Fruit fly (Drosophila melanogaster) whole organism, embryonic: ENCODE measurements around the gene Wdr59.
A peak's percentile ranks its signal among the peaks of the same experiment; 100 is the strongest.

Experiments
- Blimp-1 ChIP-seq: fragments of 200-800 bp; sonication (Bioruptor generic); optimal IDR thresholded peaks from 3 replicates; lab custom pipeline; 2018; ENCODE audit warnings: missing biosample characterization, missing genetic modification characterization, mild to moderate bottlenecking, moderate library complexity, missing genetic modification reagents
- CG10366 ChIP-seq: fragments of 200-800 bp; sonication (Bioruptor generic); IDR thresholded peaks from 2 replicates; pipeline ENCODE4 v1.3.6; 2022; ENCODE audit warnings: missing biosample characterization, missing genetic modification characterization
- CG10565 ChIP-seq: fragments of 200-800 bp; sonication (Bioruptor generic); optimal IDR thresholded peaks from 3 replicates; lab custom pipeline; 2016; ENCODE audit warnings: missing biosample characterization, mild to moderate bottlenecking, missing genetic modification characterization
- CG11504 ChIP-seq: fragments of 200-800 bp; sonication (Bioruptor generic); optimal IDR thresholded peaks from 3 replicates; lab custom pipeline; 2019; ENCODE audit warnings: missing biosample characterization, mild to moderate bottlenecking, missing genetic modification characterization, moderate library complexity
- CG11695 ChIP-seq: fragments of 200-800 bp; sonication (Bioruptor generic); IDR thresholded peaks from 3 replicates; pipeline ENCODE4 v1.3.6; 2022; ENCODE audit warnings: missing biosample characterization, missing genetic modification characterization
- CG13123 ChIP-seq: fragments of 200-800 bp; sonication (Bioruptor generic); optimal IDR thresholded peaks from 2 replicates; lab custom pipeline; 2016; ENCODE audit warnings: missing biosample characterization, missing genetic modification characterization
- CG2712 ChIP-seq: fragments of 200-800 bp; optimal IDR thresholded peaks from 3 replicates; lab custom pipeline; 2019; ENCODE audit warnings: missing biosample characterization, mild to moderate bottlenecking, missing genetic modification characterization, moderate library complexity
- CG32767 ChIP-seq: fragments of 200-800 bp; sonication (Bioruptor generic); IDR thresholded peaks from 2 replicates; pipeline ENCODE4 v1.3.6; 2022; ENCODE audit warnings: missing biosample characterization, missing genetic modification characterization
- CG3281 ChIP-seq: fragments of 200-800 bp; sonication (Bioruptor generic); optimal IDR thresholded peaks from 3 replicates; lab custom pipeline; 2017; ENCODE audit warnings: missing biosample characterization, mild to moderate bottlenecking, missing genetic modification characterization
- CG34422 ChIP-seq: fragments of 200-800 bp; sonication (Bioruptor generic); IDR thresholded peaks from 3 replicates; pipeline ENCODE4 v1.3.6; 2022; ENCODE audit warnings: missing biosample characterization, missing genetic modification characterization
- CG4617 ChIP-seq: fragments of 200-800 bp; sonication (Bioruptor generic); optimal IDR thresholded peaks from 3 replicates; lab custom pipeline; 2016; ENCODE audit warnings: missing biosample characterization, missing genetic modification characterization, borderline replicate concordance
- CG8290 ChIP-seq, 3 experiments: fragments of 200-800 bp; sonication (Bioruptor generic); optimal IDR thresholded peaks; 2 replicates each; lab custom pipeline; 2016 to 2019; ENCODE audit warnings: missing biosample characterization in 3 of 3, missing genetic modification characterization in 3 of 3, mild to moderate bottlenecking in 2 of 3, moderate library complexity in 1 of 3
- CG8359 ChIP-seq: fragments of 200-800 bp; sonication (Bioruptor generic); optimal IDR thresholded peaks from 2 replicates; lab custom pipeline; 2017; ENCODE audit warnings: missing biosample characterization, mild to moderate bottlenecking, missing genetic modification characterization, borderline replicate concordance
- CG8478 ChIP-seq: fragments of >200 bp; optimal IDR thresholded peaks from 2 replicates; lab custom pipeline; 2018
- CrebB ChIP-seq: fragments of 200-800 bp; sonication (Bioruptor generic); optimal IDR thresholded peaks from 3 replicates; lab custom pipeline; 2018; ENCODE audit warnings: missing biosample characterization, mild to moderate bottlenecking, missing genetic modification characterization
- Dbx ChIP-seq: fragments of 200-800 bp; sonication (Bioruptor generic); IDR thresholded peaks from 3 replicates; pipeline ENCODE4 v1.3.6; 2022; ENCODE audit warnings: missing biosample characterization, missing genetic modification characterization
- Dip3 ChIP-seq: fragments of 200-800 bp; sonication (Bioruptor generic); optimal IDR thresholded peaks from 3 replicates; lab custom pipeline; 2016; ENCODE audit warnings: missing biosample characterization, missing genetic modification characterization
- Doc3 ChIP-seq: fragments of 200-800 bp; sonication (Bioruptor generic); IDR thresholded peaks from 3 replicates; pipeline ENCODE4 v1.3.6; 2022; ENCODE audit warnings: missing biosample characterization, missing genetic modification characterization; ENCODE audit not compliant: partially characterized antibody
- E2f1 ChIP-seq: fragments of 200-800 bp; sonication (Bioruptor generic); IDR thresholded peaks from 2 replicates; pipeline ENCODE4 v1.3.6; 2022; ENCODE audit warnings: missing biosample characterization, missing genetic modification characterization
- H2.0 ChIP-seq: fragments of 200-800 bp; sonication (Bioruptor generic); IDR thresholded peaks from 2 replicates; pipeline ENCODE4 v1.3.6; 2022; ENCODE audit warnings: missing biosample characterization, missing genetic modification characterization
- HLH4C ChIP-seq: fragments of 200-800 bp; sonication (Bioruptor generic); IDR thresholded peaks from 3 replicates; pipeline ENCODE4 v1.3.6; 2022; ENCODE audit warnings: missing biosample characterization, missing genetic modification characterization; ENCODE audit not compliant: partially characterized antibody
- Hand ChIP-seq: fragments of 200-800 bp; sonication (Bioruptor generic); optimal IDR thresholded peaks from 2 replicates; lab custom pipeline; 2017; ENCODE audit warnings: mild to moderate bottlenecking, missing biosample characterization, missing genetic modification reagents, missing genetic modification characterization
- Hr3 ChIP-seq: fragments of 200-800 bp; sonication (Bioruptor generic); optimal IDR thresholded peaks from 3 replicates; lab custom pipeline; 2016; ENCODE audit warnings: missing biosample characterization, missing genetic modification characterization
- Oaz ChIP-seq: fragments of 200-800 bp; sonication (Bioruptor generic); IDR thresholded peaks from 2 replicates; pipeline ENCODE4 v1.3.6; 2022; ENCODE audit warnings: missing biosample characterization, missing genetic modification characterization
- Spps ChIP-seq: fragments of 200-800 bp; sonication (Bioruptor generic); optimal IDR thresholded peaks from 2 replicates; lab custom pipeline; 2018; ENCODE audit warnings: missing biosample characterization, mild to moderate bottlenecking, missing genetic modification characterization
- ac ChIP-seq: fragments of 200-800 bp; sonication (Bioruptor generic); optimal IDR thresholded peaks from 3 replicates; lab custom pipeline; 2017; ENCODE audit warnings: missing biosample characterization, mild to moderate bottlenecking, missing genetic modification characterization
- ara ChIP-seq: fragments of 200-800 bp; sonication (Bioruptor generic); IDR thresholded peaks from 2 replicates; pipeline ENCODE4 v1.3.6; 2022; ENCODE audit warnings: missing biosample characterization, missing genetic modification characterization
- cad ChIP-seq: fragments of >200 bp; optimal IDR thresholded peaks from 2 replicates; lab custom pipeline; 2017; ENCODE audit warnings: missing biosample characterization, missing genetic modification characterization
- croc ChIP-seq: fragments of 200-800 bp; sonication (Bioruptor generic); conservative IDR thresholded peaks from 3 replicates; pipeline ENCODE4 v1.3.6; 2022; ENCODE audit warnings: missing biosample characterization, missing genetic modification characterization
- da ChIP-seq: fragments of 200-800 bp; sonication (Bioruptor generic); optimal IDR thresholded peaks from 2 replicates; lab custom pipeline; 2016; ENCODE audit warnings: missing biosample characterization, missing genetic modification characterization
- dmrt11E ChIP-seq: fragments of 200-800 bp; sonication (Bioruptor generic); optimal IDR thresholded peaks from 3 replicates; lab custom pipeline; 2018; ENCODE audit warnings: missing biosample characterization, mild to moderate bottlenecking, missing genetic modification characterization, moderate library complexity
- esg ChIP-seq: fragments of 200-800 bp; sonication (Bioruptor generic); conservative IDR thresholded peaks from 2 replicates; pipeline ENCODE4 v1.3.6; 2022; ENCODE audit warnings: missing biosample characterization, missing genetic modification characterization
- fru ChIP-seq: fragments of >200 bp; optimal IDR thresholded peaks from 2 replicates; lab custom pipeline; 2017
- hbn ChIP-seq: fragments of 200-800 bp; sonication (Bioruptor generic); IDR thresholded peaks from 2 replicates; pipeline ENCODE4 v1.3.6; 2022; ENCODE audit warnings: missing biosample characterization, missing genetic modification characterization; ENCODE audit not compliant: partially characterized antibody
- hkb ChIP-seq, 2 experiments: fragments of 200-800 bp in 1 of 2; fragments of >200 bp in 1 of 2; sonication (Bioruptor generic) in 1 of 2; IDR thresholded peaks in 1 of 2; optimal IDR thresholded peaks in 1 of 2; 2 replicates each; pipeline versions ENCODE4 v1.3.6 to Lab custom; 2017 to 2022; ENCODE audit warnings: missing biosample characterization in 1 of 2, missing genetic modification characterization in 1 of 2
- knrl ChIP-seq: fragments of 200-800 bp; sonication (Bioruptor generic); IDR thresholded peaks from 3 replicates; pipeline ENCODE4 v1.3.6; 2022; ENCODE audit warnings: missing biosample characterization, missing genetic modification characterization; ENCODE audit not compliant: partially characterized antibody
- mam ChIP-seq: fragments of 200-800 bp; sonication (Bioruptor generic); optimal IDR thresholded peaks from 3 replicates; lab custom pipeline; 2016; ENCODE audit warnings: missing biosample characterization, missing genetic modification characterization
- nom ChIP-seq: fragments of 200-800 bp; sonication (Bioruptor generic); optimal IDR thresholded peaks from 2 replicates; lab custom pipeline; 2017; ENCODE audit warnings: missing biosample characterization, missing genetic modification characterization, mild to moderate bottlenecking, moderate library complexity, missing genetic modification reagents
- oc ChIP-seq: fragments of 200-800 bp; sonication (Bioruptor generic); optimal IDR thresholded peaks from 2 replicates; lab custom pipeline; 2018; ENCODE audit warnings: missing biosample characterization, mild to moderate bottlenecking, missing genetic modification characterization, moderate library complexity
- pan ChIP-seq, 4 experiments: fragments of >200 bp in 3 of 4; fragments of 200-800 bp in 1 of 4; sonication (Bioruptor generic) in 1 of 4; optimal IDR thresholded peaks in 3 of 4; IDR thresholded peaks in 1 of 4; 2 replicates each; pipeline versions ENCODE4 v1.3.6 to Lab custom; 2017 to 2022; ENCODE audit warnings: missing biosample characterization in 2 of 4, missing genetic modification characterization in 2 of 4, mixed read lengths in 1 of 4
- pb ChIP-seq: fragments of 200-800 bp; sonication (Bioruptor generic); optimal IDR thresholded peaks from 3 replicates; lab custom pipeline; 2016; ENCODE audit warnings: missing biosample characterization, missing genetic modification characterization
- rib ChIP-seq: fragments of 200-800 bp; sonication (Bioruptor generic); IDR thresholded peaks from 2 replicates; pipeline ENCODE4 v1.3.6; 2022; ENCODE audit warnings: missing biosample characterization, missing genetic modification characterization
- sob ChIP-seq: fragments of 200-800 bp; sonication (Bioruptor generic); IDR thresholded peaks from 2 replicates; pipeline ENCODE4 v1.3.6; 2022; ENCODE audit warnings: missing biosample characterization, missing genetic modification characterization
- ssp ChIP-seq: fragments of 200-800 bp; sonication (Bioruptor generic); IDR thresholded peaks from 2 replicates; pipeline ENCODE4 v1.3.6; 2022; ENCODE audit warnings: missing biosample characterization, missing genetic modification characterization
- stc ChIP-seq: fragments of 200-800 bp; sonication (Bioruptor generic); IDR thresholded peaks from 2 replicates; pipeline ENCODE4 v1.3.6; 2022; ENCODE audit warnings: missing biosample characterization, missing genetic modification characterization
- tx ChIP-seq: fragments of 200-800 bp; sonication (Bioruptor generic); optimal IDR thresholded peaks from 2 replicates; lab custom pipeline; 2016; ENCODE audit warnings: missing biosample characterization, missing genetic modification characterization
- unc-4 ChIP-seq: fragments of 200-800 bp; sonication (Bioruptor generic); IDR thresholded peaks from 2 replicates; pipeline ENCODE4 v1.3.6; 2022; ENCODE audit warnings: missing biosample characterization, missing genetic modification characterization; ENCODE audit not compliant: partially characterized antibody
- wor ChIP-seq: fragments of 200-800 bp; sonication (Bioruptor generic); IDR thresholded peaks from 2 replicates; pipeline ENCODE4 v1.3.6; 2022; ENCODE audit warnings: missing biosample characterization, missing genetic modification characterization
- z ChIP-seq: fragments of 200-800 bp; sonication (Bioruptor generic); IDR thresholded peaks from 3 replicates; pipeline ENCODE4 v1.3.6; 2022; ENCODE audit warnings: missing biosample characterization, missing genetic modification characterization
- zf30C ChIP-seq: fragments of 200-800 bp; sonication (Bioruptor generic); optimal IDR thresholded peaks from 3 replicates; lab custom pipeline; 2018; ENCODE audit warnings: missing biosample characterization, mild to moderate bottlenecking, missing genetic modification characterization

The Wdr59 gene

dm6 chr2L:11091111-11091510, at the start of gene Wdr59 (continued):
- peak; percentile 72 for TF ChIP-seq CG2712 (tag; lab: Kevin White, UChicago)
- no peak for TF ChIP-seq CG8359 (GFP tag; lab: Kevin White, UChicago)
- no peak for TF ChIP-seq Hand
- peak; percentile 41 for TF ChIP-seq E2f1 (GFP tag; lab: Robert Waterston, UW)
- no peak for TF ChIP-seq cad (GFP tag; lab: Kevin White, UChicago)
- peak; percentile 35; the same call in 1 of the 2 replicates for TF ChIP-seq CG10366
- TF ChIP-seq Oaz (GFP tag; lab: Robert Waterston, UW), result no peak
- TF ChIP-seq fru, result no peak
- no peak for TF ChIP-seq stc (GFP tag; lab: Robert Waterston, UW)
- TF ChIP-seq sob (GFP tag; lab: Robert Waterston, UW), result no peak; the same call in 1 of the 2 replicates
- peak; percentile 49 for TF ChIP-seq dmrt11E
- TF ChIP-seq HLH4C (GFP tag; lab: Robert Waterston, UW), result peak; percentile 73
- TF ChIP-seq Dbx (GFP tag; lab: Robert Waterston, UW), result peak; percentile 56; the same call in 1 of the 3 replicates
- no peak; the same call in 2 of the 3 replicates for TF ChIP-seq CG34422 (GFP tag; lab: Robert Waterston, UW)
- no peak for TF ChIP-seq CrebB (tag; lab: Kevin White, UChicago)
- TF ChIP-seq esg, result 0 out of 2 replicates have a peak, but pooled peaks have one; percentile 9
- no peak for TF ChIP-seq zf30C (GFP tag; lab: Kevin White, UChicago)
- TF ChIP-seq CG32767, result no peak
- 0 out of 2 replicates have a peak, but pooled peaks have one; percentile 13 for TF ChIP-seq ssp (GFP tag; lab: Robert Waterston, UW)
- no peak for TF ChIP-seq croc
- TF ChIP-seq nom (GFP tag; lab: Kevin White, UChicago), result no peak
- no peak for TF ChIP-seq H2.0
- TF ChIP-seq knrl (GFP tag; lab: Robert Waterston, UW), result peak; percentile 72
- no peak for TF ChIP-seq da
- TF ChIP-seq CG10565 (GFP tag; lab: Kevin White, UChicago), result no peak
- no peak for TF ChIP-seq tx (GFP tag; lab: Kevin White, UChicago)
- TF ChIP-seq CG11695 (GFP tag; lab: Robert Waterston, UW), result no peak
- TF ChIP-seq pb, result no peak
- no peak for TF ChIP-seq hkb (optimal IDR thresholded peaks at IDR 0.05; lab: Kevin White, UChicago)
- TF ChIP-seq hkb (GFP tag; IDR thresholded peaks at IDR 0.05; lab: Robert Waterston, UW), result no peak
- no peak for TF ChIP-seq CG13123 (GFP tag; lab: Kevin White, UChicago)
- no peak for TF ChIP-seq CG3281
- peak; percentile 76 for TF ChIP-seq Doc3 (GFP tag; lab: Robert Waterston, UW)
- peak; percentile 35 for TF ChIP-seq CG4617 (GFP tag; lab: Kevin White, UChicago)
- TF ChIP-seq CG8290 (GFP tag; optimal IDR thresholded peaks at IDR 0.05; lab: Kevin White, UChicago), result peak; percentile 28
- no peak for TF ChIP-seq CG8290 (tag; optimal IDR thresholded peaks at IDR 0.05; lab: Kevin White, UChicago)
- no peak for TF ChIP-seq CG11504 (tag; lab: Kevin White, UChicago)
- TF ChIP-seq oc (tag; lab: Kevin White, UChicago), result no peak
- peak; percentile 11 for TF ChIP-seq mam
- no peak for TF ChIP-seq ara (GFP tag; lab: Robert Waterston, UW)
- peak; percentile 12 for TF ChIP-seq Spps
- no peak for TF ChIP-seq CG8478 (lab: Kevin White, UChicago)
- no peak for TF ChIP-seq wor (GFP tag; lab: Robert Waterston, UW)
- TF ChIP-seq rib (GFP tag; lab: Robert Waterston, UW), result no peak
- peak; percentile 53 for TF ChIP-seq Hr3
- peak; percentile 77 for TF ChIP-seq hbn (GFP tag; lab: Robert Waterston, UW)
- TF ChIP-seq ac (GFP tag; lab: Kevin White, UChicago), result no peak
- no peak for TF ChIP-seq z (GFP tag; lab: Robert Waterston, UW)
- TF ChIP-seq unc-4 (GFP tag; lab: Robert Waterston, UW), result peak; percentile 79
- TF ChIP-seq Blimp-1, result no peak
- no peak for TF ChIP-seq pan (optimal IDR thresholded peaks at IDR 0.05; lab: Kevin White, UChicago)
- peak in 1 of 2 experiments; percentile 25 for TF ChIP-seq pan (GFP tag; optimal IDR thresholded peaks at IDR 0.05 in 1 of 2, IDR thresholded peaks at IDR 0.05 in 1 of 2)
- TF ChIP-seq Dip3 (GFP tag; lab: Kevin White, UChicago), result no peak
